Fruit fly (Drosophila melanogaster): Measurements from ENCODE around the gene CG9568.

CG9568 gene

DNA sequence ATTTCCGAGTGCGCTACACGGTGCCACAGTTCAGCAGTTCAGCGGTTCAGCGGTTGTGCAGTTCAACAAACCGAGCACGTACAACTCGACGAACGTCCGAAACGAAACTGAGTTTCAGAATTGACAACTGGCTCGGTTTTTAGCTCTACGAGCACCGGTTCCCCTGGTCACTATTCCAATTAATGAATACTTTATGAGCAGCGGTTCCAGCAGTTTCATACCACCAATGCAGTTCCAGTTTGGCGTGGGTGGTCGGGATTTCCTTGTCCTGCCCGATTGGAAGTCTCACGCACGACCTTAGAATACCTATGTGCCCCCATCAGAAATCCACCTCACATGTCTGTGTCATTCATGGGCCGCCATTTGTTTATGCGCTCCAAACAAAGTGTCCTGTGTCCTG lies 35.1 kb upstream of the CG9568 start, which contains the start of gene CG9541:
TSS of gene CG9541 (minus strand) at position 101 of the 400 bp plus-strand sequence.
- no peak for TF ChIP-seq rgr (GFP tag; optimal IDR thresholded peaks at IDR 0.05)
- TF ChIP-seq Hr78 (GFP tag; optimal IDR thresholded peaks at IDR 0.05): no peak
- no peak for TF ChIP-seq Hnf4 (GFP tag; optimal IDR thresholded peaks at IDR 0.05)
- no peak for TF ChIP-seq OdsH (GFP tag; optimal IDR thresholded peaks at IDR 0.05)
- no peak for TF ChIP-seq sv (GFP tag; optimal IDR thresholded peaks at IDR 0.05)
- TF ChIP-seq Rel (GFP tag; optimal IDR thresholded peaks at IDR 0.05): no peak
- no peak for TF ChIP-seq Rel (tag; optimal IDR thresholded peaks at IDR 0.05)

DNA sequence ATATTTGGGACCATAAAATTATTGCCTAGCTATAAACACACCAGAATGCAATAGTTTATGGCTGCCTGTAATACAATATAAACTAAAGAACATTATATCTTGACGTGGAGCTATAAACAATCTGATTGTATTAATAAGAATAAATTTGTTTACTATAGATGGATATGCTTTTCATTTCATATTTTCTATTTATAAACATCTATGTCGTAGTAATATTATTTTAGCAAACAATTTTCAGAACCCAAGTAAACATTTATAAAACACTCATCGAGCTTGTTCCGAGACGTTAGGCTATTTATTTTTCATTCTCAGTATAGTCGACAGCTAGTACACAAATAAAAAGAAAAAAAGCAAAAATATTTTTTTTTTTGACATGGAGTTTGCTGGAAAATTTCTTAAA lies 30.0 kb upstream of the CG9568 start, which contains the start of gene CG18662:
TSS of gene CG18662 (plus strand) at position 301 of the 400 bp plus-strand sequence.
- no peak for TF ChIP-seq Jra (GFP tag; optimal IDR thresholded peaks at IDR 0.05)

dm6 chr2L:8982584-8983302 lies 27.6 kb upstream of the CG9568 start:
- TF ChIP-seq usp (GFP tag; optimal IDR thresholded peaks at IDR 0.05) (no peak), lola (GFP tag; optimal IDR thresholded peaks at IDR 0.05) (no peak), woc (GFP tag; optimal IDR thresholded peaks at IDR 0.05) (no peak), Dfd (GFP tag; optimal IDR thresholded peaks at IDR 0.05) (no peak), sage (GFP tag; optimal IDR thresholded peaks at IDR 0.05) (no peak), Hr83 (GFP tag; optimal IDR thresholded peaks at IDR 0.05; ENCODE audit: poor library complexity, severe bottlenecking) (no peak), Jra (GFP tag; optimal IDR thresholded peaks at IDR 0.05) (no peak), dl (GFP tag; optimal IDR thresholded peaks at IDR 0.05; ENCODE audit: insufficient read depth in 1 of 2, partially characterized antibody in 2 of 2) (no peak), Myc (optimal IDR thresholded peaks at IDR 0.05) (no peak), Abd-B (GFP tag; optimal IDR thresholded peaks at IDR 0.05) (no peak), ey (GFP tag; optimal IDR thresholded peaks at IDR 0.05) (no peak), Dif (GFP tag; optimal IDR thresholded peaks at IDR 0.05; ENCODE audit: partially characterized antibody) (no peak), h (GFP tag; optimal IDR thresholded peaks at IDR 0.05) (no peak), N (GFP tag; optimal IDR thresholded peaks at IDR 0.05) (no peak), Sp1 (GFP tag; optimal IDR thresholded peaks at IDR 0.05) (no peak), foxo (GFP tag; optimal IDR thresholded peaks at IDR 0.05) (no peak)

DNA sequence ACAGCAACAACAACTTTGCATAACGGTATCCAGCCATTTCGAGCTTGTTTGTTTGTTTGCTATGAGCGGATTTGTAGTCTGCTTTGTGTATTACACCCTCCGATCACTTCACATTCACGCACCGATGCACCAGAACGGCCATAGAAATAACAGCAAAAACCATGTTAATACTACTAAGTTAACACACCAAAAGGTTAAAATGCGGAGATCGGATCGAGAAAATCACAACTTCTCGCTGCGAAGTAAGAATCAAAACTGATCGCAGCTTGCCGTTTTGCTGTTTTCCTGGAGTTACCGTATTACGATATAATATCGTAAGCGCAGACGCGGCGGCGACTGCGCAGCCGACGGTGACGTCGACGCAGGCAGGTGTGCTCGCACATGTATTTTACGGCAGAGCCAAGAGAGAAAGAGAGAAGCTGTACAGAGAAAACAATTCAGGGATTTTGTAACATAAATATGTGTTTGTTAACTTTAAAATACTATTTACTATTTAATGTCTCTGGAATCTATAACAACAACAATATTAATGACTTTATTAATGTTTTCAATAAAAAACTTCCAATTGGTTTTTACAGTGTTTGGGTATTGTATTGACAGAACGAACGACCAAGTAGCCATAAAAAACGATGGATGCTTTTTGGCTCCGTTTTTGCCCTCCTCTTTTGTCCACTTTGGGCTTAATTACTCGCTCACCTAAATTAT lies 25.6 kb upstream of the CG9568 start, which contains the start of gene CG13101:
TSS of gene CG13101 (minus strand) at position 259 of the 705 bp plus-strand sequence.
- TF ChIP-seq jim (GFP tag; optimal IDR thresholded peaks at IDR 0.05): no peak
- TF ChIP-seq OdsH (GFP tag; optimal IDR thresholded peaks at IDR 0.05): peak; percentile 98
- no peak for TF ChIP-seq Vsx2 (GFP tag; optimal IDR thresholded peaks at IDR 0.05; ENCODE audit: partially characterized antibody)
- TF ChIP-seq sv (GFP tag; optimal IDR thresholded peaks at IDR 0.05): peak; percentile 92
- peak; percentile 81 for TF ChIP-seq Rel (GFP tag; optimal IDR thresholded peaks at IDR 0.05)
- TF ChIP-seq Rel (tag; optimal IDR thresholded peaks at IDR 0.05): peak; percentile 80
- TF ChIP-seq Myc (optimal IDR thresholded peaks at IDR 0.05): no peak
- peak; percentile 95 for TF ChIP-seq psq (GFP tag; optimal IDR thresholded peaks at IDR 0.05)
- TF ChIP-seq Dif (GFP tag; optimal IDR thresholded peaks at IDR 0.05; ENCODE audit: partially characterized antibody): peak; percentile 31
- TF ChIP-seq Hr78 (GFP tag; optimal IDR thresholded peaks at IDR 0.05): no peak
- TF ChIP-seq CG32264 (GFP tag; optimal IDR thresholded peaks at IDR 0.05): peak; percentile 89
- peak; percentile 86 for TF ChIP-seq dsf (GFP tag; optimal IDR thresholded peaks at IDR 0.05; ENCODE audit: borderline replicate concordance)
- peak; percentile 98 for TF ChIP-seq rgr (GFP tag; optimal IDR thresholded peaks at IDR 0.05)
- peak; percentile 97 for TF ChIP-seq Hnf4 (GFP tag; optimal IDR thresholded peaks at IDR 0.05)
- TF ChIP-seq tai (GFP tag; optimal IDR thresholded peaks at IDR 0.05): peak; percentile 88
- TF ChIP-seq CG9705 (GFP tag; optimal IDR thresholded peaks at IDR 0.05): peak; percentile 92
- TF ChIP-seq foxo (GFP tag; optimal IDR thresholded peaks at IDR 0.05): peak in 1 of 2 experiments; percentile 97
- TF ChIP-seq pan (optimal IDR thresholded peaks at IDR 0.05): no peak
- TF ChIP-seq CrebA (GFP tag; optimal IDR thresholded peaks at IDR 0.05; ENCODE audit: borderline replicate concordance): peak; percentile 34
- TF ChIP-seq brk (GFP tag; optimal IDR thresholded peaks at IDR 0.05): peak; percentile 95
- peak; percentile 99 for TF ChIP-seq h (GFP tag; optimal IDR thresholded peaks at IDR 0.05)
- peak; percentile 98 for TF ChIP-seq HLH106 (tag; optimal IDR thresholded peaks at IDR 0.05)
- peak; percentile 95 for TF ChIP-seq ey (GFP tag; optimal IDR thresholded peaks at IDR 0.05)
- TF ChIP-seq br (GFP tag; optimal IDR thresholded peaks at IDR 0.05): peak; percentile 96
- peak; percentile 96 for TF ChIP-seq Jra (GFP tag; optimal IDR thresholded peaks at IDR 0.05)
- peak; percentile 27 for TF ChIP-seq Dfd (GFP tag; optimal IDR thresholded peaks at IDR 0.05)
- TF ChIP-seq N (GFP tag; optimal IDR thresholded peaks at IDR 0.05): no peak
- TF ChIP-seq woc (GFP tag; optimal IDR thresholded peaks at IDR 0.05): peak; percentile 96
- TF ChIP-seq fru (GFP tag; optimal IDR thresholded peaks at IDR 0.05): peak; percentile 93
- TF ChIP-seq Sp1 (GFP tag; optimal IDR thresholded peaks at IDR 0.05): peak; percentile 97
- peak; percentile 95 for TF ChIP-seq sage (GFP tag; optimal IDR thresholded peaks at IDR 0.05)
- peak; percentile 90 for TF ChIP-seq dmrt93B (GFP tag; optimal IDR thresholded peaks at IDR 0.05)
- peak; percentile 76 for TF ChIP-seq Mio (GFP tag; optimal IDR thresholded peaks at IDR 0.05)
- no peak for TF ChIP-seq Hr83 (GFP tag; optimal IDR thresholded peaks at IDR 0.05; ENCODE audit: poor library complexity, severe bottlenecking)
- TF ChIP-seq GATAd (GFP tag; optimal IDR thresholded peaks at IDR 0.05): peak; percentile 72
